Fruit fly (Drosophila melanogaster): ENCODE measurements around the gene CG14324.

Gene CG14324

dm6 chr3R:17605872-17606271, 12.7 kb downstream of the CG14324 start, which contains the start of gene sll (continued):
- TF ChIP-seq dmrt99B (tag; optimal IDR thresholded peaks at IDR 0.05) (no peak), chinmo (GFP tag; IDR thresholded peaks at IDR 0.05; ENCODE audit: partially characterized antibody) (0 out of 4 replicates have a peak, but pooled peaks have one; percentile 11), CG16813 (GFP tag; IDR thresholded peaks at IDR 0.05; ENCODE audit: partially characterized antibody) (0 out of 3 replicates have a peak, but pooled peaks have one; percentile 21), CG17385 (GFP tag; optimal IDR thresholded peaks at IDR 0.05) (no peak), CG32772 (GFP tag; IDR thresholded peaks at IDR 0.05) (no peak), hbn (GFP tag; IDR thresholded peaks at IDR 0.05; ENCODE audit: partially characterized antibody) (no peak), ERR (GFP tag; optimal IDR thresholded peaks at IDR 0.05) (no peak), stwl (tag; optimal IDR thresholded peaks at IDR 0.05) (peak; percentile 51), crp (GFP tag; optimal IDR thresholded peaks at IDR 0.05) (peak; percentile 11 to 79), CG6791 (GFP tag; IDR thresholded peaks at IDR 0.05; ENCODE audit: partially characterized antibody) (peak; percentile 51; the same call in 1 of the 3 replicates), CG10462 (GFP tag; optimal IDR thresholded peaks at IDR 0.05) (no peak), CG1603 (tag; optimal IDR thresholded peaks at IDR 0.05) (peak; percentile 29), CG4617 (GFP tag; optimal IDR thresholded peaks at IDR 0.05; ENCODE audit: borderline replicate concordance) (peak; percentile 39), run (tag; optimal IDR thresholded peaks at IDR 0.05) (no peak), YL-1 (GFP tag; optimal IDR thresholded peaks at IDR 0.05) (peak; percentile 3), Med (GFP tag) (peak; percentile 75), Doc3 (GFP tag; IDR thresholded peaks at IDR 0.05; ENCODE audit: partially characterized antibody) (0 out of 3 replicates have a peak, but pooled peaks have one; percentile 24), CG8089 (GFP tag; optimal IDR thresholded peaks at IDR 0.05) (no peak), CG33557 (GFP tag; optimal IDR thresholded peaks at IDR 0.05) (no peak), Poxn (GFP tag; IDR thresholded peaks at IDR 0.05) (no peak), C15 (GFP tag; IDR thresholded peaks at IDR 0.05) (no peak), so (GFP tag; IDR thresholded peaks at IDR 0.05) (no peak), Lhr (GFP tag; optimal IDR thresholded peaks at IDR 0.05) (no peak), Ada2b (GFP tag; IDR thresholded peaks at IDR 0.05) (no peak), z (GFP tag; IDR thresholded peaks at IDR 0.05) (no peak), CG10267 (tag; optimal IDR thresholded peaks at IDR 0.05) (peak; percentile 20), gfzf (GFP tag; optimal IDR thresholded peaks at IDR 0.05) (peak; percentile 72), vfl (GFP tag; optimal IDR thresholded peaks at IDR 0.05) (no peak), CG7987 (GFP tag; optimal IDR thresholded peaks at IDR 0.05) (no peak), CG3065 (GFP tag; optimal IDR thresholded peaks at IDR 0.05) (no peak), CG3726 (GFP tag; IDR thresholded peaks at IDR 0.05) (no peak), NK7.1 (GFP tag; optimal IDR thresholded peaks at IDR 0.05) (no peak), CG42726 (GFP tag; IDR thresholded peaks at IDR 0.05; ENCODE audit: partially characterized antibody) (no peak), hb (GFP tag; IDR thresholded peaks at IDR 0.05; ENCODE audit: partially characterized antibody) (no peak), Dfd (GFP tag; optimal IDR thresholded peaks at IDR 0.05) (no peak)

dm6 chr3R:17604880-17605667, 13.5 kb downstream of the CG14324 start:
- TF ChIP-seq CG9437 (GFP tag; optimal IDR thresholded peaks at IDR 0.05) (no peak), Mes4 (GFP tag; optimal IDR thresholded peaks at IDR 0.05) (no peak), CG6791 (GFP tag; IDR thresholded peaks at IDR 0.05; ENCODE audit: partially characterized antibody) (no peak), Side (GFP tag; optimal IDR thresholded peaks at IDR 0.05) (no peak), CG2889 (GFP tag; IDR thresholded peaks at IDR 0.05) (no peak), Hr39 (optimal IDR thresholded peaks at IDR 0.05) (no peak), CG8281 (tag; optimal IDR thresholded peaks at IDR 0.05) (no peak), sens (GFP tag) (peak; percentile 78), Dref (GFP tag; IDR thresholded peaks at IDR 0.05) (no peak), dmrt11E (tag; optimal IDR thresholded peaks at IDR 0.05) (peak; percentile 22), E2f1 (GFP tag; IDR thresholded peaks at IDR 0.05) (no peak), CG4730 (GFP tag; IDR thresholded peaks at IDR 0.05) (no peak), ATbp (GFP tag; optimal IDR thresholded peaks at IDR 0.05) (no peak), eve (GFP tag; optimal IDR thresholded peaks at IDR 0.05) (no peak), E2f2 (GFP tag; IDR thresholded peaks at IDR 0.05) (no peak), CG2120 (GFP tag; optimal IDR thresholded peaks at IDR 0.05) (peak; percentile 6), CG14710 (tag; optimal IDR thresholded peaks at IDR 0.05) (no peak)

All from whole organism, embryonic.